Fruit fly (Drosophila melanogaster) whole organism: ENCODE data around the gene Pvf2.
A peak's percentile ranks its signal among the peaks of the same experiment; 100 is the strongest.

ENCODE experiments used
- CG8478 ChIP-seq: fragments of >200 bp; optimal IDR thresholded peaks from 2 replicates; lab custom pipeline; 2018; ENCODE audit warnings: inconsistent platforms
- Dll ChIP-seq: fragments of >200 bp; optimal IDR thresholded peaks from 2 replicates; lab custom pipeline; 2017
- EcR ChIP-seq, 2 experiments: fragments of >200 bp; optimal IDR thresholded peaks; 2 replicates each; lab custom pipeline; 2017; ENCODE audit warnings: missing biosample characterization in 2 of 2, missing genetic modification characterization in 2 of 2, missing genetic modification reagents in 2 of 2
- pan ChIP-seq: fragments of >200 bp; optimal IDR thresholded peaks from 2 replicates; lab custom pipeline; 2017
- psq ChIP-seq: fragments of >200 bp; optimal IDR thresholded peaks from 2 replicates; lab custom pipeline; 2017
- usp ChIP-seq: fragments of >200 bp; optimal IDR thresholded peaks from 2 replicates; lab custom pipeline; 2017; ENCODE audit warnings: missing biosample characterization, missing genetic modification characterization, mixed read lengths

Gene Pvf2

DNA sequence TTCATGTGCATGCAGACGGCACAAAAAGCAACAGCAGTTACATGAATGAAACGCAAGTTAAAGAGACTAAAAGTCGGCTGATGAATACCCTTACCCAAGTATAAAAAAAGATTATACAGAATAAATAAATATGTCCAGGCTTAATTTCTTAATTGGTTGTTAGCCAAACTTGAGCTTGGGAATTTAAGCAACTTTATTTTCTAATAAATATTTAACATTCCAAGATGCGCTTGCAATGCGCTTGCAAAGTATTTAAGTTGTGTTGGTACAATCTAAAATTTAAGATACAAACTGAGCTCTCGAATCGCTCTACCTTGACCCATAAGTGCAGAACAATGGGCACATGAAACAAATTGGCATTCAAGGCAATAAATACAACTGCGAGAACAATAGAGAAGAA lies 23.5 kb upstream of the Pvf2 start:
- TF ChIP-seq EcR (GFP tag; optimal IDR thresholded peaks at IDR 0.05; lab: Kevin White, UChicago) (no peak), usp (GFP tag; lab: Kevin White, UChicago) (no peak), psq (lab: Kevin White, UChicago) (no peak), CG8478 (lab: Kevin White, UChicago) (no peak), Dll (lab: Kevin White, UChicago) (no peak), pan (lab: Kevin White, UChicago) (no peak)

DNA sequence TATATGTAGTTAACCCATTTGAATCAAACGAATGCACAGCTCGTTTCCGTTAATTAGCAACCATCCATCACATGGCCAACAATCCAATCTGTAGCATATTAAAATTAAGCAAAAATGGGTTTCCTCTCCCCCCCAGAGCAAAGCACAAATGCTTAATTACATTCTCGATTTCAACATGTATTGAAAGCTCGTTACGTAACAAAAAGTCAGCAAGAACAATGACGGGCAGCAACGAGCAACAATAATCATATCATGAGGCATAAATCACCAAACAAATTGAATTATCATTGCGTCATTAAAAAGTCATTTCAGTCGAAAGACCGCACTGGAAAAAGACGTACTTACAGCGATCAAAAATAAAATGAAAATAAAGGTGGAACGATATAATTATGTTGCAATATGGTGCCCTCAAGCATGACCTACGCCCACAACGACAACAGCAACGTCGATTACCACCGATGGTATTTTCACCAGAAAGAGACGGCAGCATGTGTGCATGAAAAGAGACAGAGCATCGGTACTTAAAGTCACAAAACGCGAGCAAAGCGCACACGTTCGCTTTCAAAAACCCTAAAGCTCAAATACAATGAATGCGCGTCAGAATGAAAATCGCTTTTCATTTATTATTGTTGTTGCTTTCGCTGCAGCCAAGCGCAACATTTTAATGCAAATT lies 22.0 kb upstream of the Pvf2 start:
- TF ChIP-seq CG8478 (lab: Kevin White, UChicago) (no peak), Dll (lab: Kevin White, UChicago) (no peak), EcR (GFP tag; optimal IDR thresholded peaks at IDR 0.05; lab: Kevin White, UChicago) (no peak), psq (lab: Kevin White, UChicago) (no peak), usp (GFP tag; lab: Kevin White, UChicago) (no peak), pan (lab: Kevin White, UChicago) (no peak)

DNA sequence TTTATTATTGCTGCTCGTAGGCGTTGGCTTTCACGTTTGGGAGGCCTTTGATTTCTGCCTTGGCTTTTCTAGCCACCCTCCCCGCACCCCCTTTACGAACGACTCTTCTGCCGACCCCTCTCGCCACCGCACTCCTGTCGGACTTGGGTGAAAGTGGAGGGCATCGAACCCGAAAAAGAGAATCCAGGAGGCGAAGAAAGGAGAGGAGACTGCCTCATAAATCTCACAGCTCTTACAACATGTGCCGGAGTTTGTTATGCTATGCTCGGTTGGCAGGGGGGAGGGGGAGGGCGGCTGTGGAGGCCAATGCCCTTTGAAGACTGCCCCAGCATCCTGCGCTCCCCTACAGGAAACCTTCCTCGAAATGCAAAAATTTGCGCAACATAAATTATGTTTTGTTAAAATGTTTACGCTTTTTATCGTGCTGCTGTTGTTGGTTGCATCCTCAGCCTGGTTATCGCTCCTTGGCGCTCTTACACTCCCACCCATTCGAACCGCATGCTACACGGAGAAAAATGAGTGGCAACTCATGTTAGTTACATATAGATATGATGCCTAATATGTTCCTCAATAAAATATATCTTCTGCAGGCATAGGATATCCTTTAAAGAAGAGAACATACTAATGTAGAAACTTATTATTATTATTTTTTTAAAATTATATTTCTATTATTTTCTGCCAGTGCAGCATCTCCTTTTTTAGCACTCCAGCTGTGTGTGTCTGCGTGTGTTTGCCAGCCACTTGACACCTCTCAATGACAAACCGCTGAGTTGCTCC lies 19.9 kb upstream of the Pvf2 start:
- TF ChIP-seq EcR (GFP tag; optimal IDR thresholded peaks at IDR 0.05; lab: Kevin White, UChicago) (peak; percentile 58 to 78), pan (lab: Kevin White, UChicago) (no peak)

DNA sequence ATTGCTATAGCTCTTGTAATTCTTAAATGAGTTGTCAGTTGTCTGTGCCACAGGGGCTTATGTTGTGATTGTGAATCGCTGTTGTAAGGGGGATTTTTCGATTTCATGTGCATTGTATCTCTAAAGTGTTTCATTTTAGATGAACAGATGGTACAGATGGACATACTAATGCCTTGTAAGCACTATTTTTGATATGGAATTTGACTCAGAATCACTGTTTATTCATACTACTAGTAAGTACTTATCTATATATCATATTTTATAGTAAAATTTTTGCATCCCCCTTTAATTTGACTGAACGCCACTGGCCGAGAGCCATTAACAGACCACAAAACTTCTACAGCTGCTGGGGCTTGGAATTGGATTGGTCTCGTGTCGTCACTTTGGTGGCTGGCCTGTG lies 16.4 kb upstream of the Pvf2 start:
- TF ChIP-seq psq (lab: Kevin White, UChicago) (no peak), CG8478 (lab: Kevin White, UChicago) (no peak), Dll (lab: Kevin White, UChicago) (no peak)

DNA sequence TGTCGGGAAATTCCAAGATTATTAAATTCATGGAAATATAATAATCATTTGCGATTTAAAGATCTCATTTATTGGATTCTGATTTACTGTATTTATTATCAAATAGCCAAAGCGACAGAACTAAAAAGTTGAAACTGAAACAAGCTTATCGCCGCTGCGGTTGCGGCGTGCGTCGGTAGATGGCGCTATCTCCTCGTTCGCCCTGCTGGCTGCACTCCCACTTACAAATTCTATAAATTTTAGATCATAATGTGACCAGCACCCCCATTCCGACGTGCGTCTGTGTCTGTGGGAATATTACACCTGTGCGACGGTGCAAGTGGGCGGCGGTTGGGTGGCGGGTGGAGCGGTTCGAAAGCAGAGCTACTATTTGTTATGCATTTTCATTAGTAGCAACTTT lies 13.0 kb upstream of the Pvf2 start:
- TF ChIP-seq psq (lab: Kevin White, UChicago): no peak

DNA sequence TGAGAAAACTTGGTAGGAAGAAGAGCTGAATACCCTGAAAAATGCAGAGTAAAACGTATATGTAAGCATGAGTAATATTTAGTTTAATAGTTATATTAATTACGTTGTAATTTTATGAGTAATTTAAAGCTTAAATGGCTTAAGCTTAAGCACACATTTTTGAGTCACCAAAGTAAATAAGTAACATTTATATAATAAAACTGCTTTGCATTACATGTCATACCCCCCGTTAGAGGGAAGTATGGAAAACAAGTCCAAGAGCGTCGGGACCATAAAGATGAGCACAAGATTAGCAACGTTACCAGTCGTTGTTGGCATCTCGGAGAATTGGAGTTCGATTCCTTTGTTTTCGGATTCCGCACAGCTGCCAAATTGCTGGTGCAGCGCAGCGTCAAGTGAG lies 9.9 kb upstream of the Pvf2 start:
- no peak for TF ChIP-seq CG8478 (lab: Kevin White, UChicago)
- TF ChIP-seq usp (GFP tag; lab: Kevin White, UChicago): no peak
- TF ChIP-seq pan (lab: Kevin White, UChicago): no peak
- TF ChIP-seq Dll (lab: Kevin White, UChicago): no peak
- TF ChIP-seq EcR (GFP tag; optimal IDR thresholded peaks at IDR 0.05; lab: Kevin White, UChicago): no peak
- no peak for TF ChIP-seq psq (lab: Kevin White, UChicago)

DNA sequence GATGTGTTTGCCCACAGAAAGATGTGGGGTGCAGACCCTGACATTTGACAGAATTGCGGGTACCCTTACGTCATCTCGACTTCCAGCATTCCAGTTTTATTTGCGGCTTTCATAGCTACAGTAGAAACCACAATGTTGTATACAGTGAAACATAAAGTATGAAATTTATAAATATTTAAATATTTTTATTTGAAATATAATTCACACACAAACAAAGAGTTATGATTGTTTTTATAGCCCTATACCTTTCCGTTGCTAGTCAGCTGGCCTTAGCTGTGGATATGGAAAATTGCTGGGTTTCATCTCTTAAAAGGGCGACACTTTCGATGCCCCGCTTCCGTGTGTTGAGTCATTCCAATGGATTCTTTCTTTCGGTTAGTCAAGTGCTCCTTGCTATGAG lies 6.5 kb upstream of the Pvf2 start:
- TF ChIP-seq CG8478 (lab: Kevin White, UChicago) (no peak), Dll (lab: Kevin White, UChicago) (no peak), usp (GFP tag; lab: Kevin White, UChicago) (no peak), psq (lab: Kevin White, UChicago) (no peak)

DNA sequence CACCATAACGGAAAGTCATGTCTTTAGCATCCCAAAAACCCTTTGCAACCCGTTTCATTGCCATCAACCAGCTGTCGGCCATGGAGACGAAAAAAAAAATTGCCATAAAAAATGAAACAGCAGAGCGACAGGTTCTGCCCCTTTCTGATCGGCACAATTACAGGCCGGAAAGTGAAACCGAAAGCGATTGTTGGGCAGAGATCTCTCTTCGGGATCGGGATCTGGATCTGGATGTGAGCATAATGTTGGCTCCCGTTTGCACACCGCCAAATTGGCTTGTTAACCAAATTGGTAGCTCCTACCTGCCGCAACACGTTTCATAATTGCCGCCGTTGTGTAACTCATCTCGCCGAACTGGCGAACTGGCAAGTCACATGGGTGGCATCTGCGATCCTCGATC lies 2.2 kb downstream of the Pvf2 start:
- TF ChIP-seq CG8478 (lab: Kevin White, UChicago): no peak
- TF ChIP-seq usp (GFP tag; lab: Kevin White, UChicago): no peak
- TF ChIP-seq Dll (lab: Kevin White, UChicago): peak; percentile 63
- TF ChIP-seq pan (lab: Kevin White, UChicago): no peak
- no peak for TF ChIP-seq EcR (GFP tag; optimal IDR thresholded peaks at IDR 0.05; lab: Kevin White, UChicago)
- no peak for TF ChIP-seq psq (lab: Kevin White, UChicago)

DNA sequence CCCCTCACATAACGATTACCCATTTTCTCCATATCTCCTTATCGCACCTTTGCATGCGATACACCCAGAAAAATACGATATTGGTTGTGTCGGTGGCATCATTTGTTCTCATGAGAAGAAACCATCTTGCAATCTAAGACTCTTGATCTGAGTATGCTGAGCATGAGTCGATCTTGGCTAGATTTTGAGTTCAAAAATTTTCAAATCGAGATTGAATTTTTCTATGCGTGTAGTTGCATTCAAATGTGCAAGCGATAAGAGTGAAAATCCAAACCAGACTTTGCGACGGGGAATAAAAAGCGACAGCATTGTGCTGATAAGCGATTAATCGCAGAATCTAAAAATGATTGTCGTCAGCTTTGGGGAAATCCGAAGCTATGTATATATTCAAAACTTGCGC lies 3.1 kb downstream of the Pvf2 start:
- no peak for TF ChIP-seq psq (lab: Kevin White, UChicago)
- TF ChIP-seq Dll (lab: Kevin White, UChicago): no peak
- no peak for TF ChIP-seq EcR (GFP tag; optimal IDR thresholded peaks at IDR 0.05; lab: Kevin White, UChicago)
- TF ChIP-seq CG8478 (lab: Kevin White, UChicago): no peak
- no peak for TF ChIP-seq pan (lab: Kevin White, UChicago)
- TF ChIP-seq usp (GFP tag; lab: Kevin White, UChicago): no peak

DNA sequence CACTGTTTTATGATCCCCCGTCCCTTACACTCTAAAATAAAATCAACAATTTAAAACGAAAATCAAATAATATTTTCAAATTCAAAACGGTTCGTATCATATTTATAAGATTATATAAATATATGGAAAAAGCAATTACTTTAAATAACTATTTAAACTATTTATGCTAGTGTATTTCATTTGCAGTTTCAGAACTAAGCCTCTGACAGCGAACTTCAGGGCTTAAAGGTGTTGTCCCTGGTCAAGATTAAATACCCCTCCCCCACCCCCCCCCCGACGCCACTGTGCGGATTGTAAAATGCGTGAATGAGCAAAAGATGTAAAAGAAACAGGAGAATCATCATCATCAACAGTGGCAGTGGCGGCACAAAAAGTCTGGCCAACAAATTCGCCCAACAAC lies 7.6 kb downstream of the Pvf2 start:
- TF ChIP-seq EcR (GFP tag; optimal IDR thresholded peaks at IDR 0.05; lab: Kevin White, UChicago) (no peak), CG8478 (lab: Kevin White, UChicago) (no peak), usp (GFP tag; lab: Kevin White, UChicago) (no peak), Dll (lab: Kevin White, UChicago) (no peak), pan (lab: Kevin White, UChicago) (no peak), psq (lab: Kevin White, UChicago) (no peak)

DNA sequence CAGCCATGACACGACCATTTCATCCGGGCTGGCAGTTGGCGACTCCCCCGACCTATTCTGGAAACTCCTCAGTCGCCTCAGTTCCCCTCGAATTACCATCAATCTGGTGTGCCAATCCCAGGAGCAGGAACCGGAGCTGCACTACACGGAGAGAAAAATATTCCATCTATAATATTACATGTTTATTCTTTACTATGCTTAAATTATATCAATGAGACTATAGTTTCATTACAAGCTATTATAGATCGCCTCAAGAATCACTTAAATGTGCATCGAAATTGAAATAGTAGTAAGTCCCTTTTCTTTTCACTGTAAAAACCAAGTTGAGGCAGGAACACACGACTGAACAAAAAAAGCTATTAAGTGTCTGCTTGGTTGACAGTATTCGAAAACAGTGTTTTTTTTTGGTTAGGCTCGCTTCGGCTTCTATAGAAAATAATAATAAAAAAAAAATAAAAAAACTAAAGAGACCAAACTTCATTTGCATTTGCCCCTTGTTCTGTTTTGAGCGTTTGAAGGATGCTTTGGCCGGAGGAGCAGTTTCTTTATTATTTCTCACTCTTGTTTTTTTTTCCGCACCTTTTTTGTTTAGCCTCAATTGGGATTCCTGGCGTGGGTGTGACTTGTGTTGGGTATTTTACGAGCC lies 8.3 kb downstream of the Pvf2 start:
- TF ChIP-seq usp (GFP tag; lab: Kevin White, UChicago) (no peak), Dll (lab: Kevin White, UChicago) (no peak), CG8478 (lab: Kevin White, UChicago) (no peak), psq (lab: Kevin White, UChicago) (no peak), EcR (GFP tag; optimal IDR thresholded peaks at IDR 0.05; lab: Kevin White, UChicago) (no peak), pan (lab: Kevin White, UChicago) (no peak)
